Worm (Caenorhabditis elegans) whole organism, L4 larva: ENCODE data around the gene acr-7.

Source experiments
- F49E8.2 ChIP-seq: sonication (generic microtip); optimal IDR thresholded peaks from 2 replicates; lab custom pipeline; 2016; ENCODE audit warnings: missing compliant biosample characterization, mild to moderate bottlenecking, missing genetic modification characterization, borderline replicate concordance
- ama-1 ChIP-seq: fragments of 150-350 bp; optimal IDR thresholded peaks from 2 replicates; lab custom pipeline; 2014; ENCODE audit warnings: inconsistent platforms, mixed read lengths
- ces-1 ChIP-seq: fragments of 150-350 bp; sonication (generic microtip); optimal IDR thresholded peaks from 4 replicates; lab custom pipeline; 2014; ENCODE audit warnings: missing biosample characterization, missing genetic modification reagents, missing genetic modification characterization
- fkh-10 ChIP-seq: fragments of 150-350 bp; optimal IDR thresholded peaks from 2 replicates; lab custom pipeline; 2014; ENCODE audit warnings: missing biosample characterization, missing genetic modification reagents, missing genetic modification characterization
- gei-8 ChIP-seq: fragments of 200-800 bp; sonication (Bioruptor generic); optimal IDR thresholded peaks from 2 replicates; lab custom pipeline; 2018; ENCODE audit warnings: mild to moderate bottlenecking, missing genetic modification characterization, missing compliant biosample characterization
- pha-4 ChIP-seq, 2 experiments: fragments of 150-350 bp in 1 of 2; fragments of 200-800 bp in 1 of 2; sonication (Bioruptor generic) in 1 of 2; IDR thresholded peaks in 1 of 2; optimal IDR thresholded peaks in 1 of 2; 2 replicates each; pipeline versions ENCODE4 v1.3.6 to Lab custom; 2014 to 2022; ENCODE audit warnings: missing genetic modification characterization in 2 of 2, missing genetic modification reagents in 2 of 2, missing biosample characterization in 1 of 2, missing compliant biosample characterization in 1 of 2
- unc-39 ChIP-seq: sonication (generic microtip); optimal IDR thresholded peaks from 2 replicates; lab custom pipeline; 2017; ENCODE audit warnings: missing biosample characterization, missing genetic modification characterization
- unc-62 ChIP-seq, 3 experiments: fragments of 150-350 bp in 1 of 3; sonication (generic microtip); optimal IDR thresholded peaks in 2 of 3; peaks in 1 of 3; 1 replicate in 1 of 3; 2 replicates in 2 of 3; lab custom pipeline; 2014 to 2017; ENCODE audit warnings: missing biosample characterization in 3 of 3, missing genetic modification characterization in 3 of 3, missing genetic modification reagents in 3 of 3, missing genotype in 1 of 3
- ztf-11 ChIP-seq: fragments of 150-350 bp; optimal IDR thresholded peaks from 2 replicates; lab custom pipeline; 2014; ENCODE audit warnings: missing biosample characterization, missing genetic modification characterization

- TF ChIP-seq ama-1 (lab: Kevin White, UChicago) (no peak), fkh-10 (GFP tag; lab: Kevin White, UChicago) (no peak), unc-39 (tag; lab: Kevin White, UChicago) (no peak), ces-1 (no peak), pha-4 (GFP tag; IDR thresholded peaks at IDR 0.05; lab: Robert Waterston, UW) (no peak), pha-4 (tag; optimal IDR thresholded peaks at IDR 0.05; lab: Kevin White, UChicago) (no peak), F49E8.2 (tag; lab: Kevin White, UChicago) (no peak), unc-62 (GFP tag; optimal IDR thresholded peaks at IDR 0.05 in 1 of 2; lab: Kevin White, UChicago) (no peak), unc-62 (tag; optimal IDR thresholded peaks at IDR 0.05; lab: Kevin White, UChicago) (no peak), ztf-11 (tag; lab: Kevin White, UChicago) (no peak), gei-8 (GFP tag; lab: Kevin White, UChicago) (no peak)
Observed at ce11 chrII:7825107-7825506, 24.5 kb downstream of the acr-7 start, which contains the start of gene srw-62.
